Worm (Caenorhabditis elegans) whole organism, L4 larva: ENCODE measurements around the gene frm-8.

ENCODE experiments used
- ZK546.5 ChIP-seq, 2 experiments: sonication (generic microtip); optimal IDR thresholded peaks; 2 replicates each; lab custom pipeline; 2017; ENCODE audit warnings: missing biosample characterization in 2 of 2, missing genetic modification characterization in 2 of 2
- ama-1 ChIP-seq: fragments of 150-350 bp; optimal IDR thresholded peaks from 2 replicates; lab custom pipeline; 2014; ENCODE audit warnings: inconsistent platforms, mixed read lengths
- gei-8 ChIP-seq: fragments of 200-800 bp; sonication (Bioruptor generic); optimal IDR thresholded peaks from 2 replicates; lab custom pipeline; 2018; ENCODE audit warnings: mild to moderate bottlenecking, missing genetic modification characterization, missing compliant biosample characterization
- hlh-30 ChIP-seq: sonication (generic microtip); optimal IDR thresholded peaks from 2 replicates; lab custom pipeline; 2017; ENCODE audit warnings: antibody characterized with exemption, mild to moderate bottlenecking, missing genetic modification characterization, missing compliant biosample characterization; ENCODE audit not compliant: insufficient read depth
- nhr-76 ChIP-seq: fragments of 150-350 bp; optimal IDR thresholded peaks from 2 replicates; lab custom pipeline; 2014; ENCODE audit warnings: missing biosample characterization, missing genetic modification characterization
- pqm-1 ChIP-seq: sonication (generic microtip); optimal IDR thresholded peaks from 2 replicates; lab custom pipeline; 2017; ENCODE audit warnings: missing biosample characterization, missing genetic modification characterization
- unc-62 ChIP-seq, 3 experiments: fragments of 150-350 bp in 1 of 3; sonication (generic microtip); optimal IDR thresholded peaks in 2 of 3; peaks in 1 of 3; 1 replicate in 1 of 3; 2 replicates in 2 of 3; lab custom pipeline; 2014 to 2017; ENCODE audit warnings: missing biosample characterization in 3 of 3, missing genetic modification characterization in 3 of 3, missing genetic modification reagents in 3 of 3, missing genotype in 1 of 3

- no peak for TF ChIP-seq pqm-1
- no peak for TF ChIP-seq unc-62 (GFP tag; optimal IDR thresholded peaks at IDR 0.05 in 1 of 2; lab: Kevin White, UChicago)
- TF ChIP-seq unc-62 (tag; optimal IDR thresholded peaks at IDR 0.05; lab: Kevin White, UChicago), result no peak
- no peak for TF ChIP-seq ama-1 (lab: Kevin White, UChicago)
- TF ChIP-seq ZK546.5 (tag; optimal IDR thresholded peaks at IDR 0.05; lab: Kevin White, UChicago), result no peak
- TF ChIP-seq nhr-76 (tag; lab: Kevin White, UChicago), result no peak
- TF ChIP-seq gei-8 (GFP tag; lab: Kevin White, UChicago), result no peak
- TF ChIP-seq hlh-30, result no peak
Observed at ce11 chrIII:3199416-3199815, 19.5 kb downstream of the frm-8 start, which contains the start of gene heh-1.
